Worm (Caenorhabditis elegans): ENCODE measurements around the gene unc-116.

Gene unc-116

ce11 chrIII:8354644-8355461 lies at the start of gene unc-116:
TSS of gene unc-116 (minus strand) at chrIII:8355174.
- TF ChIP-seq lsy-2 (tag; optimal IDR thresholded peaks at IDR 0.05), result peak; percentile 46 to 71
- peak; percentile 51 for TF ChIP-seq lin-13 (GFP tag; optimal IDR thresholded peaks at IDR 0.05)
- TF ChIP-seq ztf-4 (tag; optimal IDR thresholded peaks at IDR 0.05), result peak; percentile 55
- peak; percentile 92 for TF ChIP-seq unc-55 (GFP tag; optimal IDR thresholded peaks at IDR 0.05)
- peak; percentile 2 for TF ChIP-seq nhr-25 (tag; optimal IDR thresholded peaks at IDR 0.05)
- TF ChIP-seq elt-3 (tag; optimal IDR thresholded peaks at IDR 0.05), result no peak
- peak; percentile 27 for TF ChIP-seq snpc-4 (tag; optimal IDR thresholded peaks at IDR 0.05)
- peak; percentile 16 to 70 for TF ChIP-seq mdl-1 (tag; optimal IDR thresholded peaks at IDR 0.05)
- peak; percentile 54 for TF ChIP-seq zag-1 (tag; optimal IDR thresholded peaks at IDR 0.05)
- TF ChIP-seq gmeb-1 (tag; optimal IDR thresholded peaks at IDR 0.05), result no peak
- TF ChIP-seq nhr-129 (tag; optimal IDR thresholded peaks at IDR 0.05), result peak; percentile 91
- TF ChIP-seq crh-2 (tag; optimal IDR thresholded peaks at IDR 0.05), result peak; percentile 51
- TF ChIP-seq sem-4 (tag; optimal IDR thresholded peaks at IDR 0.05), result peak; percentile 1
- TF ChIP-seq ama-1 (optimal IDR thresholded peaks at IDR 0.05), result no peak
- TF ChIP-seq sma-9 (GFP tag; optimal IDR thresholded peaks at IDR 0.05), result peak; percentile 67
- no peak for TF ChIP-seq sma-9 (tag; optimal IDR thresholded peaks at IDR 0.05)
- peak; percentile 78 for TF ChIP-seq C34F6.9 (tag; optimal IDR thresholded peaks at IDR 0.05)

- no peak for TF ChIP-seq alr-1 (tag; optimal IDR thresholded peaks at IDR 0.05)
- no peak for TF ChIP-seq ceh-82 (tag; optimal IDR thresholded peaks at IDR 0.05)
- TF ChIP-seq zag-1 (tag; optimal IDR thresholded peaks at IDR 0.05), result no peak
- TF ChIP-seq nhr-6 (tag; optimal IDR thresholded peaks at IDR 0.05), result no peak
- TF ChIP-seq nhr-77 (tag; optimal IDR thresholded peaks at IDR 0.05), result no peak
- TF ChIP-seq mdl-1 (tag; optimal IDR thresholded peaks at IDR 0.05), result no peak
- no peak for TF ChIP-seq elt-1 (tag; optimal IDR thresholded peaks at IDR 0.05)
- no peak for TF ChIP-seq ama-1 (optimal IDR thresholded peaks at IDR 0.05)
- no peak for TF ChIP-seq skn-1 (tag; optimal IDR thresholded peaks at IDR 0.05)
- no peak for TF ChIP-seq ztf-11 (tag; optimal IDR thresholded peaks at IDR 0.05)
- TF ChIP-seq mbf-1 (tag; optimal IDR thresholded peaks at IDR 0.05), result no peak
- no peak for TF ChIP-seq R02D3.7 (tag; optimal IDR thresholded peaks at IDR 0.05)
- no peak for TF ChIP-seq ceh-16 (tag; optimal IDR thresholded peaks at IDR 0.05)
- TF ChIP-seq nhr-12 (tag; optimal IDR thresholded peaks at IDR 0.05), result no peak
- TF ChIP-seq ztf-1 (GFP tag; conservative IDR thresholded peaks at IDR 0.05), result no peak
- no peak for TF ChIP-seq sma-9 (GFP tag; optimal IDR thresholded peaks at IDR 0.05)
- no peak for TF ChIP-seq sma-9 (tag; optimal IDR thresholded peaks at IDR 0.05)
- no peak for TF ChIP-seq dmd-4 (tag; optimal IDR thresholded peaks at IDR 0.05)
- no peak for TF ChIP-seq Y55F3AM.14 (GFP tag; optimal IDR thresholded peaks at IDR 0.05)
- no peak for TF ChIP-seq nhr-237 (tag; optimal IDR thresholded peaks at IDR 0.05)
These were observed 48.5 kb upstream of the unc-116 start, which contains the start of gene cutc-1 for ce11 chrIII:8403507-8403906. TSS of gene cutc-1 (minus strand) at chrIII:8403607.

ce11 chrIII:8402633-8403032 lies 47.7 kb upstream of the unc-116 start:
- no peak for TF ChIP-seq mbf-1 (tag; optimal IDR thresholded peaks at IDR 0.05)
- no peak for TF ChIP-seq unc-39 (tag; optimal IDR thresholded peaks at IDR 0.05)
- no peak for TF ChIP-seq nhr-23 (tag; optimal IDR thresholded peaks at IDR 0.05)
- TF ChIP-seq elt-3 (tag; optimal IDR thresholded peaks at IDR 0.05), result no peak
- no peak for TF ChIP-seq mdl-1 (tag; optimal IDR thresholded peaks at IDR 0.05)

- TF ChIP-seq ama-1 (optimal IDR thresholded peaks at IDR 0.05) (no peak), fos-1 (tag; optimal IDR thresholded peaks at IDR 0.05) (peak; percentile 63), skn-1 (tag; optimal IDR thresholded peaks at IDR 0.05) (peak; percentile 40), ZK546.5 (tag; optimal IDR thresholded peaks at IDR 0.05) (no peak)
These were observed 46.9 kb upstream of the unc-116 start, which contains the start of gene lap-1 for ce11 chrIII:8401887-8402286. TSS of gene lap-1 (minus strand) at chrIII:8401928.

DNA sequence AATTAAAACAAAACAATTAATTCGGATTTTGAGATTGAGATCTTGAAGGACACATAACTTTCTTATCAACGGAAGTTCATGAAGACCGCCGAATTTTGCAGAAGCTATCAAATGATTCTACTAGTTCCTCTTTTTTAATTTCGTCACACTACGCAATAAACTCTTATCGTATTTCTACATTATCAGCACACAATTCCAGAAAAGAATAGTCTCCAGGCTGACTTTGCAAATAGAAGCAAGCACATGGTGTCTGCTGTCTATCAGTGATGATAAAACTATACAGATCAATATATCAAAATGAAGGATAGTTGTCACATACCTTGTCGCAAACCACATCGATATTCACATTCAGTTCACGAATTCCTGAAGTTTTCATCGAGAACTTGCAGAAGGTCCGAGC lies 45.5 kb upstream of the unc-116 start:
- no peak for TF ChIP-seq nhr-25 (tag; optimal IDR thresholded peaks at IDR 0.05)
- TF ChIP-seq nhr-12 (tag; optimal IDR thresholded peaks at IDR 0.05), result no peak
- no peak for TF ChIP-seq Y55F3AM.14 (GFP tag; optimal IDR thresholded peaks at IDR 0.05)
- no peak for TF ChIP-seq nhr-23 (tag; optimal IDR thresholded peaks at IDR 0.05)
- TF ChIP-seq nhr-237 (tag; optimal IDR thresholded peaks at IDR 0.05), result no peak
- peak; percentile 94 for TF ChIP-seq sma-9 (GFP tag; optimal IDR thresholded peaks at IDR 0.05)
- TF ChIP-seq sma-9 (tag; optimal IDR thresholded peaks at IDR 0.05), result no peak
- peak; percentile 62 for TF ChIP-seq skn-1 (tag; optimal IDR thresholded peaks at IDR 0.05)
- no peak for TF ChIP-seq nhr-10 (tag; optimal IDR thresholded peaks at IDR 0.05)
- no peak for TF ChIP-seq unc-55 (GFP tag; optimal IDR thresholded peaks at IDR 0.05)
- TF ChIP-seq ceh-82 (tag; optimal IDR thresholded peaks at IDR 0.05), result no peak
- TF ChIP-seq unc-39 (tag; optimal IDR thresholded peaks at IDR 0.05), result no peak
- no peak for TF ChIP-seq sma-3 (GFP tag; optimal IDR thresholded peaks at IDR 0.05)
- TF ChIP-seq sem-4 (tag; optimal IDR thresholded peaks at IDR 0.05), result no peak
- TF ChIP-seq dmd-4 (tag; optimal IDR thresholded peaks at IDR 0.05), result no peak
- no peak for TF ChIP-seq nhr-11 (tag; optimal IDR thresholded peaks at IDR 0.05)
- no peak for TF ChIP-seq elt-1 (tag; optimal IDR thresholded peaks at IDR 0.05)
- TF ChIP-seq mbf-1 (tag; optimal IDR thresholded peaks at IDR 0.05), result no peak
- TF ChIP-seq lsy-2 (tag; optimal IDR thresholded peaks at IDR 0.05), result no peak
- TF ChIP-seq nhr-129 (tag; optimal IDR thresholded peaks at IDR 0.05), result peak; percentile 87
- TF ChIP-seq aly-2 (tag; optimal IDR thresholded peaks at IDR 0.05), result no peak
- TF ChIP-seq alr-1 (tag; optimal IDR thresholded peaks at IDR 0.05), result no peak
- no peak for TF ChIP-seq snpc-4 (tag; optimal IDR thresholded peaks at IDR 0.05)
- peak; percentile 43 for TF ChIP-seq gmeb-1 (tag; optimal IDR thresholded peaks at IDR 0.05)
- peak in 1 of 2 experiments; percentile 1 for TF ChIP-seq mdl-1 (tag; optimal IDR thresholded peaks at IDR 0.05)
- TF ChIP-seq C34F6.9 (tag; optimal IDR thresholded peaks at IDR 0.05), result no peak
- no peak for TF ChIP-seq ceh-16 (tag; optimal IDR thresholded peaks at IDR 0.05)
- TF ChIP-seq nhr-77 (tag; optimal IDR thresholded peaks at IDR 0.05), result no peak
- TF ChIP-seq fos-1 (tag; optimal IDR thresholded peaks at IDR 0.05), result peak; percentile 90
- TF ChIP-seq zag-1 (tag; optimal IDR thresholded peaks at IDR 0.05), result no peak
- TF ChIP-seq crh-2 (tag; optimal IDR thresholded peaks at IDR 0.05), result peak; percentile 60

All from whole organism, L2 larva.